Worm (Caenorhabditis elegans) whole organism, L4 larva: ENCODE data around the gene B0432.14.

Experiments
- daf-12 ChIP-seq: fragments of 150-350 bp; optimal IDR thresholded peaks from 2 replicates; lab custom pipeline; 2014; ENCODE audit warnings: missing biosample characterization, missing genetic modification reagents, missing genetic modification characterization
- egl-27 ChIP-seq: sonication (generic microtip); optimal IDR thresholded peaks from 3 replicates; lab custom pipeline; 2017; ENCODE audit warnings: missing biosample characterization, missing genetic modification reagents, missing genetic modification characterization
- hlh-30 ChIP-seq: sonication (generic microtip); optimal IDR thresholded peaks from 2 replicates; lab custom pipeline; 2017; ENCODE audit warnings: antibody characterized with exemption, mild to moderate bottlenecking, missing genetic modification characterization, missing compliant biosample characterization; ENCODE audit not compliant: insufficient read depth
- ztf-11 ChIP-seq: fragments of 150-350 bp; optimal IDR thresholded peaks from 2 replicates; lab custom pipeline; 2014; ENCODE audit warnings: missing biosample characterization, missing genetic modification characterization

ce11 chrII:220602-221001, 43.6 kb upstream of the B0432.14 start, which contains the start of gene ubxn-3:
- no peak for TF ChIP-seq ztf-11 (tag; lab: Kevin White, UChicago)
- TF ChIP-seq egl-27 (tag; lab: Kevin White, UChicago), result no peak
- no peak for TF ChIP-seq hlh-30 (tag; lab: Kevin White, UChicago)
- TF ChIP-seq daf-12 (tag; lab: Kevin White, UChicago), result no peak
